Worm (Caenorhabditis elegans) whole organism, L4/young adult: ENCODE data around the gene ufc-1.

ENCODE experiments used
- dao-5 ChIP-seq: sonication (generic microtip); optimal IDR thresholded peaks from 2 replicates; lab custom pipeline; 2016; ENCODE audit warnings: missing genotype, missing genetic modification characterization, moderate library complexity, missing compliant biosample characterization
- him-1 ChIP-seq: sonication (generic microtip); optimal IDR thresholded peaks from 2 replicates; lab custom pipeline; 2016; ENCODE audit warnings: missing genotype, missing genetic modification reagents, missing genetic modification characterization, missing compliant biosample characterization

- no peak for TF ChIP-seq him-1 (tag; lab: Kevin White, UChicago)
- no peak for TF ChIP-seq dao-5
Measured at ce11 chrIII:9288540-9288939, 42.8 kb upstream of the ufc-1 start.
